Worm (Caenorhabditis elegans) whole organism, mixed stage, embryonic: ENCODE results near the gene T27E7.9.

Source experiments
- M03D4.4 ChIP-seq: sonication (generic microtip); optimal IDR thresholded peaks from 2 replicates; lab custom pipeline; 2017; ENCODE audit warnings: mild to moderate bottlenecking, missing genetic modification characterization, missing compliant biosample characterization
- bed-3 ChIP-seq: fragments of 200-800 bp; sonication (Bioruptor generic); optimal IDR thresholded peaks from 3 replicates; lab custom pipeline; 2018; ENCODE audit warnings: mild to moderate bottlenecking, missing genetic modification characterization, moderate library complexity, missing compliant biosample characterization
- blmp-1 ChIP-seq: fragments of 150-350 bp; optimal IDR thresholded peaks from 2 replicates; lab custom pipeline; 2014; ENCODE audit warnings: missing biosample characterization, missing genetic modification characterization
- ceh-39 ChIP-seq: fragments of 150-350 bp; optimal IDR thresholded peaks from 2 replicates; lab custom pipeline; 2014; ENCODE audit warnings: missing biosample characterization, missing genetic modification characterization
- ceh-43 ChIP-seq: fragments of 200-800 bp; sonication (Bioruptor generic); optimal IDR thresholded peaks from 2 replicates; lab custom pipeline; 2018; ENCODE audit warnings: mild to moderate bottlenecking, missing genetic modification characterization, moderate library complexity, missing compliant biosample characterization
- ceh-83 ChIP-seq: fragments of 200-800 bp; sonication (Bioruptor generic); optimal IDR thresholded peaks from 2 replicates; lab custom pipeline; 2018; ENCODE audit warnings: mild to moderate bottlenecking, missing genetic modification characterization, missing compliant biosample characterization
- ces-1 ChIP-seq: fragments of 150-350 bp; optimal IDR thresholded peaks from 2 replicates; lab custom pipeline; 2014; ENCODE audit warnings: missing biosample characterization, missing genetic modification reagents, missing genetic modification characterization
- cnd-1 ChIP-seq: fragments of 200-800 bp; sonication (Bioruptor generic); optimal IDR thresholded peaks from 2 replicates; lab custom pipeline; 2018; ENCODE audit warnings: mild to moderate bottlenecking, missing genetic modification characterization, missing compliant biosample characterization
- elt-1 ChIP-seq: sonication (generic microtip); optimal IDR thresholded peaks from 2 replicates; lab custom pipeline; 2017; ENCODE audit warnings: missing genetic modification characterization, mild to moderate bottlenecking, missing compliant biosample characterization, antibody characterized with exemption, moderate library complexity, borderline replicate concordance; ENCODE audit not compliant: insufficient read depth
- elt-3 ChIP-seq: fragments of 150-350 bp; optimal IDR thresholded peaks from 2 replicates; lab custom pipeline; 2014; ENCODE audit warnings: missing biosample characterization, missing genetic modification characterization
- flh-1 ChIP-seq: fragments of 200-800 bp; sonication (Bioruptor generic); optimal IDR thresholded peaks from 2 replicates; lab custom pipeline; 2018; ENCODE audit warnings: mild to moderate bottlenecking, missing genetic modification characterization, moderate library complexity, missing compliant biosample characterization
- ham-2 ChIP-seq: fragments of 200-800 bp; sonication (Bioruptor generic); optimal IDR thresholded peaks from 2 replicates; lab custom pipeline; 2018; ENCODE audit warnings: mild to moderate bottlenecking, missing genetic modification characterization, missing compliant biosample characterization
- hlh-1 ChIP-seq: fragments of 150-350 bp; optimal IDR thresholded peaks from 2 replicates; lab custom pipeline; 2014; ENCODE audit warnings: missing biosample characterization, missing genetic modification reagents, missing genetic modification characterization
- lin-13 ChIP-seq: fragments of 150-350 bp; optimal IDR thresholded peaks from 2 replicates; lab custom pipeline; 2014; ENCODE audit warnings: missing biosample characterization, missing genetic modification characterization
- lin-32 ChIP-seq: fragments of 200-800 bp; sonication (Bioruptor generic); optimal IDR thresholded peaks from 2 replicates; lab custom pipeline; 2018; ENCODE audit warnings: mild to moderate bottlenecking, missing genetic modification characterization, missing compliant biosample characterization
- lsy-2 ChIP-seq: fragments of 150-350 bp; optimal IDR thresholded peaks from 2 replicates; lab custom pipeline; 2014; ENCODE audit warnings: missing biosample characterization, missing genetic modification characterization
- mep-1 ChIP-seq: fragments of 150-350 bp; optimal IDR thresholded peaks from 2 replicates; lab custom pipeline; 2017; ENCODE audit warnings: missing biosample characterization, missing genetic modification reagents, missing genetic modification characterization, inconsistent platforms
- mls-2 ChIP-seq: sonication (generic microtip); optimal IDR thresholded peaks from 2 replicates; lab custom pipeline; 2016; ENCODE audit warnings: mild to moderate bottlenecking, missing genetic modification characterization, moderate library complexity, missing compliant biosample characterization
- nhr-12 ChIP-seq: fragments of 150-350 bp; optimal IDR thresholded peaks from 2 replicates; lab custom pipeline; 2014; ENCODE audit warnings: missing biosample characterization, missing genetic modification characterization
- nhr-28 ChIP-seq: fragments of 150-350 bp; optimal IDR thresholded peaks from 2 replicates; lab custom pipeline; 2014; ENCODE audit warnings: missing biosample characterization, missing genetic modification characterization
- nhr-76 ChIP-seq: sonication (generic microtip); optimal IDR thresholded peaks from 2 replicates; lab custom pipeline; 2017; ENCODE audit warnings: missing biosample characterization, missing genetic modification characterization
- pha-4 ChIP-seq: fragments of 150-350 bp; optimal IDR thresholded peaks from 2 replicates; lab custom pipeline; 2018; ENCODE audit warnings: missing biosample characterization, missing genetic modification reagents, missing genetic modification characterization
- sem-2 ChIP-seq: fragments of 200-800 bp; sonication (Bioruptor generic); optimal IDR thresholded peaks from 2 replicates; lab custom pipeline; 2018; ENCODE audit warnings: mild to moderate bottlenecking, missing genetic modification characterization, missing compliant biosample characterization
- snpc-4 ChIP-seq: fragments of 150-350 bp; optimal IDR thresholded peaks from 2 replicates; lab custom pipeline; 2014; ENCODE audit warnings: missing biosample characterization, missing genetic modification characterization
- tbx-8 ChIP-seq: fragments of 200-800 bp; sonication (Bioruptor generic); optimal IDR thresholded peaks from 2 replicates; lab custom pipeline; 2018; ENCODE audit warnings: mild to moderate bottlenecking, missing genetic modification characterization, moderate library complexity, missing compliant biosample characterization
- unc-120 ChIP-seq: sonication (generic microtip); optimal IDR thresholded peaks from 2 replicates; lab custom pipeline; 2017; ENCODE audit warnings: missing genetic modification characterization, missing compliant biosample characterization; ENCODE audit not compliant: poor library complexity, severe bottlenecking
- unc-39 ChIP-seq: fragments of 150-350 bp; optimal IDR thresholded peaks from 2 replicates; lab custom pipeline; 2014; ENCODE audit warnings: missing biosample characterization, missing genetic modification characterization
- unc-62 ChIP-seq: fragments of 150-350 bp; optimal IDR thresholded peaks from 2 replicates; lab custom pipeline; 2014; ENCODE audit warnings: missing biosample characterization, missing genetic modification reagents, missing genetic modification characterization
- zip-8 ChIP-seq: fragments of 150-350 bp; optimal IDR thresholded peaks from 2 replicates; lab custom pipeline; 2014; ENCODE audit warnings: missing biosample characterization, missing genetic modification characterization
- ztf-11 ChIP-seq: fragments of 150-350 bp; optimal IDR thresholded peaks from 2 replicates; lab custom pipeline; 2014; ENCODE audit warnings: missing biosample characterization, missing genetic modification characterization

The T27E7.9 gene

DNA sequence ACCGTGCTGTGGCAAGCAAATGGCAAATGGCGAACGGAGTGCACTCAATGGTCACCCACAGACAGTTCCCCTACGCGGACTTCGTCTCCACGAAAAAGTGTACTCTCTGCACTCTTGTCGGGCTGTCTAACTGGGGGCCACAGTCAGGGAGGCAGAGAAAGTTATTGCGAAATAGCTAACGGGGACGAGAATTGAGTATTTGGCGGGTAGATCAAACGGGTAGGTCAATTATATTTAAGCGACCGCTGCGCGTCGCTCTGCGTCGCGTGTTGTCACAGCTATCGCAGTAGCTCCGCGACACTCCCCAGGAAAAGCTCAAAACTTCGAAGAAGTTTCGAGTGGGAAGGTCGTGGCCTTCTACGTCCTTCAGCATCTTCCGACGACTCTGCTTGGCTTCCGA lies 16.8 kb downstream of the T27E7.9 start:
- TF ChIP-seq lin-13 (no peak), nhr-12 (tag; lab: Kevin White, UChicago) (no peak), blmp-1 (tag; lab: Kevin White, UChicago) (peak; percentile 9)

DNA sequence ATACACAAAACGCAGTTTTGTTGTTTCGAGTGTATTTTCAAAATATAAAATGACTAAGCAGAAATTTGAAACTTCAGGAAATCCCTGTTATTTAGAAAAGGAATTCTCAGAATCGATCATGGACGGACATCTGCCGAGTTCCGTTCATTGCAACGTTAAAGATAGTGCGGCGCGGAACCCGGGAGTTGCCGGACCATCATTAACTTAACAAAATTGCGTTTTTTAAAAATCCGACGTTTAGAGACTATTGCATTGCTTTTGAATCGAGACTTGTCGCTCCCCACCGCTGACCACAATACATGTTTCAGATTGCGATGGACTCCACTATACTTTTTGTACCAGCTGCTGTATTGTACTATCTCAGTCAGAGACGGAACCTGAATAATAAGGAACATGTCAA lies 19.2 kb downstream of the T27E7.9 start:
- TF ChIP-seq nhr-28 (no peak), unc-120 (tag; lab: Kevin White, UChicago) (no peak), ceh-43 (GFP tag; lab: Kevin White, UChicago) (no peak)
- TF ChIP-seq, all 35 proteins: peak for 0

DNA sequence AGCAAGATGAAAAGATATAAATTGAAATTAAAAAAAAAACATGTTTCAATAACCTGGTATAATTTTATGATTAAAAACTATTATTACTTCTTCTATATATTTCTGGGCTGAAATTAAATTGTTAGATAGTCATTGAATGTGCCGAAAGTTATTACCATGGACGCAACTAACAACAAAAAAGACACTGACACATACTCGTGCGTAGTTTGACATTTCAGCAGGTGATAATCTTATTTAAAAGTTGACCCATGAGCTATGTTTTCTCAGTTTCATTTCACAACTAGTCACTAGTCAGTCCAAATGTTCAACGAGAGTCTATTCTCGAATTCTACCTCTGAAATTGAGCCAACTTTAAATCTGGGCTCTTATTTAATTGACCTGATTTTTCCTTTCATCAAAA lies 20.5 kb downstream of the T27E7.9 start, which contains the start of gene T27E7.3:
T27E7.3 (plus strand) TSS at position 301 of the 400 bp plus-strand sequence.
- no peak for TF ChIP-seq elt-1 (tag; lab: Kevin White, UChicago)
- TF ChIP-seq lin-32, result no peak
- TF ChIP-seq ztf-11 (tag; lab: Kevin White, UChicago), result no peak
- TF ChIP-seq blmp-1 (tag; lab: Kevin White, UChicago), result no peak
- TF ChIP-seq elt-3 (tag; lab: Kevin White, UChicago), result no peak
- TF ChIP-seq ces-1 (GFP tag; lab: Kevin White, UChicago), result no peak
- no peak for TF ChIP-seq M03D4.4
- no peak for TF ChIP-seq nhr-76
- no peak for TF ChIP-seq bed-3 (GFP tag; lab: Kevin White, UChicago)

DNA sequence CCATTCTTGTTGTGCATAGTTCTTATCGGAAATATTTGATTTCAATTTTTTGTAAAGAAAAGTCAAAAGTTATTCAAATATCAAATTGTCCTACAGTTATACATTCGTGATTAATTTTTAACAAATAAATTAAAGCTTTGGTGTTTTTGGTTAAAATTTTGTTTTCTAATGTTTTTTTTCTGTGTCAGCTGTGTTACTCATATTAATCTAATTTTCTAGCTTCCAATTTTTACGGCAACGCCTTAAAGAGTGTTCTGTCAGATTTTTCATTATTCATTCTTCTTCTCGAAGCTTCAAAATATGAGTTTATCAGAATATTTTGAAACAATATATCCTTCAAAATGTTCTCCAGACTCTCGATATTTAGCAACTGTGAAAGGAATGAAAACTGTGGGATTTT lies 25.6 kb downstream of the T27E7.9 start, which contains the start of gene srh-63:
srh-63 (plus strand) TSS at position 301 of the 400 bp plus-strand sequence.
- TF ChIP-seq tbx-8 (GFP tag; lab: Kevin White, UChicago), result no peak
- TF ChIP-seq ztf-11 (tag; lab: Kevin White, UChicago), result no peak
- no peak for TF ChIP-seq sem-2
- TF ChIP-seq, all 35 proteins: peak for 0

DNA sequence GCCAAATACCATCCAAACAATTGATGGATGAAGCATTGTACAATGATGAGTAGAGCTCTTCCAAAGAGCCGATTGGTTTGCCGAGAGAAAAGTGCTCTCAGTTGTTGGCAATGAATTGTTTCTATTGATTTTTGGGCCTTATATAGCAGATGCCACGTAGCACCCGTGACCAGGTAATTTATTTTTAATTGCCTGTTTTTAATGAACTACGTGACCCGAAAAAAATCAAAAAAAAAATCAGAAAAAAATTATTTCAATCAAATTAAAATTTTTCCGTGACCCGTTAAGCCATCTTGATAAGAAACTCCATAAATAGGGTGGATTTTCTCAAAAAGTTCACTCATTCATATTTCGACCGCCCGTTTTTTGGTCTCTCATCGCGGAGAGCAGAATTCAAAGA lies 29.8 kb downstream of the T27E7.9 start, which contains the start of the genes Y57G11A.2 and T27E7.1:
Y57G11A.2 (minus strand) TSS at position 101 of the 400 bp plus-strand sequence.
T27E7.1 (plus strand) TSS at position 337 of the 400 bp plus-strand sequence.
- TF ChIP-seq nhr-12 (tag; lab: Kevin White, UChicago) (no peak), tbx-8 (GFP tag; lab: Kevin White, UChicago) (no peak), bed-3 (GFP tag; lab: Kevin White, UChicago) (no peak), nhr-76 (no peak), blmp-1 (tag; lab: Kevin White, UChicago) (no peak), pha-4 (no peak), unc-62 (GFP tag; lab: Kevin White, UChicago) (no peak), lin-13 (no peak), lsy-2 (tag; lab: Kevin White, UChicago) (no peak), flh-1 (GFP tag; lab: Kevin White, UChicago) (no peak), elt-3 (tag; lab: Kevin White, UChicago) (no peak), lin-32 (no peak), sem-2 (no peak), ham-2 (GFP tag; lab: Kevin White, UChicago) (no peak)

DNA sequence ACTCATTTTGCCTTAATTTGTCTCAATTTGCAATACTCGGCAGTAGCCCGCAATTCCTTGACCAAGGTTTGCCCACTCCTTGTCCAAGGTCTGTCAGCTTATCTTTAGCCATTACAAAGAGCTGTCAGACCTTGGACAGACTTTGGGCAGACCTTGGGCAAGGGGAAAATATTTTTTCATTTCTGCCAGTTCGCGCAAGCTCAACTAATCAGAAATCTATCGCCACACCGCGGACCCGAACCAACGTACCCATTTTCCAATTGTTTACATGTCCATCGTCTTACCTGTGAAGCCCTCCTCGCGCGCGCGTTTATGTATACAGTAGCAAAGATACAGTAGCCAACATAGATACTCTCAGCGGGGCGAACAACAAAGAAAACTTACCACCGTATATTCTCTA lies 34.0 kb downstream of the T27E7.9 start:
- TF ChIP-seq unc-39 (tag; lab: Kevin White, UChicago), result no peak
- no peak for TF ChIP-seq ceh-39 (tag; lab: Kevin White, UChicago)
- TF ChIP-seq bed-3 (GFP tag; lab: Kevin White, UChicago), result no peak
- TF ChIP-seq nhr-76, result no peak
- TF ChIP-seq M03D4.4, result no peak
- TF ChIP-seq hlh-1, result no peak
- TF ChIP-seq, all 35 proteins: peak for 0

DNA sequence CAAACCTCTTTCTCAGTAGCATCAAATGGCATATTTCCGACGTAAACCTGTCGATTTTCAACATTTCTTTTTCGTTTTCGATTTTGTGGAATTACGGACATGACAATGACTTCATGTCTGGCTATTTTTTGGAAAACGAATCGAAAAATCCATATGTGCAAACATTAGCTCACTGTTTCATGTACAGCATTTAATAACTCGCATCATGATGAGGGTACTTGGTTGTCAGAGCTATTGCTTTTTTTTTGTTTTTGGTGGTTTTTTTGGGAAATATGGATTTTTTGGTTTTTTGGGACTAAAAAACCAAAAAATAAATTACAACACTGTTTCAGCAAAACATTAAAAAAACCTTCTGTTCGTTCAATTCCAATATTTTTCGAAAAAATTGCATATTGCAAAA lies 36.8 kb downstream of the T27E7.9 start, which contains the start of gene Y57G11A.5:
Y57G11A.5 (minus strand) TSS at position 101 of the 400 bp plus-strand sequence.
- TF ChIP-seq cnd-1 (no peak), nhr-76 (no peak), lsy-2 (tag; lab: Kevin White, UChicago) (no peak), pha-4 (no peak), elt-3 (tag; lab: Kevin White, UChicago) (no peak), mls-2 (tag; lab: Kevin White, UChicago) (no peak), ceh-83 (no peak), M03D4.4 (no peak), snpc-4 (tag; lab: Kevin White, UChicago) (no peak), unc-39 (tag; lab: Kevin White, UChicago) (no peak), lin-13 (no peak), zip-8 (tag; lab: Kevin White, UChicago) (no peak), ceh-43 (GFP tag; lab: Kevin White, UChicago) (no peak), nhr-12 (tag; lab: Kevin White, UChicago) (no peak), mep-1 (tag; lab: Kevin White, UChicago) (no peak), ztf-11 (tag; lab: Kevin White, UChicago) (no peak)
